Worm (Caenorhabditis elegans): ENCODE data around the gene srab-20.
A peak's percentile ranks its signal among the peaks of the same experiment; 100 is the strongest.

The srab-20 gene

DNA sequence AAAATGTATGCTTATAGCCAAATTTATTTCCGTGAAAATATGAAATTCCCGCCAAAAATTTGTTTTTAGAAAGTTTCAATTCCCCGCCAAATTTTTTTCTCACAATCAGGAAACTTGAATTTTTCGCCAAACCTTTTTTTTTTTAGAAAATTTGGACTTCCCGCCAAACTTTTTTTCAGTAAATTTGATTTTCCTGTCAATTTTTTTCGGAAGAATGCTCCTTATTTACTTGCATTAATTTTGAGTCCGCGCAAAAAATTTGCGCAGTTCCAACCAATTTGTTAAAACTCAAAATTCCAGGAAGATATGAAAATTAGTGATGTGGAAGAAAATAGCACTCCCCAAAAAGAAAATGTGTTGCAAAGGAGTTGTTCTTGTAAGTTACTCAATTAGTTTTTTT, 31.1 kb downstream of the srab-20 start, which contains the start of gene slc-28.2:
slc-28.2 (plus strand) TSS at position 301 of the 400 bp plus-strand sequence.
- no peak for TF ChIP-seq sea-2 (GFP tag; optimal IDR thresholded peaks at IDR 0.05)

- TF ChIP-seq aly-2 (tag; optimal IDR thresholded peaks at IDR 0.05) (no peak), nhr-12 (tag; optimal IDR thresholded peaks at IDR 0.05) (no peak), lsy-12 (tag; optimal IDR thresholded peaks at IDR 0.05) (no peak), sea-2 (GFP tag; optimal IDR thresholded peaks at IDR 0.05) (no peak), egl-27 (tag; optimal IDR thresholded peaks at IDR 0.05) (no peak), fos-1 (tag; optimal IDR thresholded peaks at IDR 0.05) (no peak), zag-1 (tag; optimal IDR thresholded peaks at IDR 0.05) (no peak), elt-1 (tag; optimal IDR thresholded peaks at IDR 0.05) (no peak), ceh-16 (tag; optimal IDR thresholded peaks at IDR 0.05) (no peak)
These were observed 34.7 kb downstream of the srab-20 start, which contains the start of gene slc-28.1 for ce11 chrV:3463514-3463913. Gene slc-28.1, plus strand, starts transcription at chrV:3463814.

DNA sequence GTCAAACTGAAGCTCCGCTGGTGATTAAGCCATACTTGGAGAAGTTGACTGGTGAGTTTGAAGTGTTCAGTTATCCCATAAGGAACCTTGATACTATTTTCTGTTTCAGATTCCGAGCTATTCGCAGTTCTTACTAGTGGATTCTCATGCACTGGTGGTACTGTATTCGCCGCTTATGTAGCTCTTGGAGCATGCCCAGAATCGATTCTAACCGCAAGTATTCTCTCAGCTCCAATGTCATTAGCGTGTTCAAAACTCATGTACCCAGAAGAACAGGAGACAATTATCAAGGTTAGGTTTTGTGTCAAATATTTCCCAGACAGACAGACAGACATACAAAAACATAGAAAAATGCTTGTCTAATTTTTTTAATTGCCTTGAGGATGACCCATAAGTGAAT, 36.1 kb downstream of the srab-20 start:
- TF ChIP-seq aly-2 (tag; optimal IDR thresholded peaks at IDR 0.05) (no peak), nhr-25 (tag; optimal IDR thresholded peaks at IDR 0.05) (no peak), elt-2 (tag; optimal IDR thresholded peaks at IDR 0.05) (no peak), sea-2 (GFP tag; optimal IDR thresholded peaks at IDR 0.05) (no peak), ceh-9 (tag; optimal IDR thresholded peaks at IDR 0.05) (no peak), lin-39 (tag; optimal IDR thresholded peaks at IDR 0.05) (no peak), snpc-4 (tag; optimal IDR thresholded peaks at IDR 0.05) (no peak), fos-1 (tag; optimal IDR thresholded peaks at IDR 0.05) (no peak)

ce11 chrV:3468436-3468835, 39.6 kb downstream of the srab-20 start, which contains the start of gene gst-33:
Gene gst-33, minus strand, starts transcription at chrV:3468562.
- TF ChIP-seq lin-15B (tag; optimal IDR thresholded peaks at IDR 0.05), result no peak
- no peak for TF ChIP-seq mml-1 (tag; optimal IDR thresholded peaks at IDR 0.05)
- TF ChIP-seq ceh-28 (tag; optimal IDR thresholded peaks at IDR 0.05), result peak; percentile 4
- peak; percentile 67 for TF ChIP-seq pqm-1 (tag; optimal IDR thresholded peaks at IDR 0.05)
- peak; percentile 63 for TF ChIP-seq elt-2 (tag; optimal IDR thresholded peaks at IDR 0.05)
- no peak for TF ChIP-seq snpc-4 (tag; optimal IDR thresholded peaks at IDR 0.05)
- TF ChIP-seq nhr-43 (tag; optimal IDR thresholded peaks at IDR 0.05; ENCODE audit: poor library complexity, severe bottlenecking), result peak; percentile 18

- TF ChIP-seq elt-3 (tag; optimal IDR thresholded peaks at IDR 0.05) (no peak), fos-1 (tag; optimal IDR thresholded peaks at IDR 0.05) (no peak), eor-1 (tag; optimal IDR thresholded peaks at IDR 0.05) (no peak), hmg-11 (tag; optimal IDR thresholded peaks at IDR 0.05) (no peak), R02D3.7 (tag; optimal IDR thresholded peaks at IDR 0.05) (no peak), elt-2 (tag; optimal IDR thresholded peaks at IDR 0.05) (no peak), aly-2 (tag; optimal IDR thresholded peaks at IDR 0.05) (no peak), lin-15B (tag; optimal IDR thresholded peaks at IDR 0.05) (no peak), ztf-4 (tag; optimal IDR thresholded peaks at IDR 0.05) (no peak), skn-1 (tag; optimal IDR thresholded peaks at IDR 0.05) (no peak), fkh-10 (GFP tag; optimal IDR thresholded peaks at IDR 0.05) (no peak), ZK546.5 (tag; optimal IDR thresholded peaks at IDR 0.05) (no peak), snpc-4 (tag; optimal IDR thresholded peaks at IDR 0.05) (no peak), egl-5 (tag; optimal IDR thresholded peaks at IDR 0.05) (no peak), tbx-2 (tag; optimal IDR thresholded peaks at IDR 0.05) (no peak)
These were observed 42.0 kb downstream of the srab-20 start, which contains the start of gene srbc-29 for ce11 chrV:3470782-3471181. Gene srbc-29, minus strand, starts transcription at chrV:3470882.

DNA sequence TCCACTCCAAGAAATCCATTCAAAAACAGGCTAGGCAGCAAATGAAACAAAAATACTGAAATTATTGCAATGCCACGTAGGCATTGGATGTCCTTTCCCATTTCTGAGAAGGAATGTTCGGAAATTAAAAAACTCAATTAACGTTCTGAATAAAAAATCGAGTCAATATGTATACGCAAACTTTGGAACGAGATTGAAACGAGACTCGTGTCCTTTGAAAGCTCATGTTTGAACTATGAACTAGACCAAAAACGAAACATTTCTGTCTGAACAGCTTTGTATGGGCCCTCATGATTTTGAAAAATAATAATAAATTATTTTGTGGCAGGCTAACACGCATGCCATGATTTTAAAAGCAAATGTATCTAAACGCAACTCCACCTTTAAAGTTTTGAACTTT, 46.2 kb downstream of the srab-20 start, which contains the start of gene oac-2:
oac-2 (minus strand) TSS at position 101 of the 400 bp plus-strand sequence.
- TF ChIP-seq nhr-12 (tag; optimal IDR thresholded peaks at IDR 0.05) (no peak), skn-1 (tag; optimal IDR thresholded peaks at IDR 0.05) (no peak), nhr-77 (tag; optimal IDR thresholded peaks at IDR 0.05) (no peak), unc-62 (GFP tag; optimal IDR thresholded peaks at IDR 0.05) (no peak), nhr-23 (tag; optimal IDR thresholded peaks at IDR 0.05) (no peak), ZK546.5 (tag; optimal IDR thresholded peaks at IDR 0.05) (no peak), jun-1 (tag; optimal IDR thresholded peaks at IDR 0.05) (no peak), zag-1 (tag; optimal IDR thresholded peaks at IDR 0.05) (no peak), pha-4 (tag; optimal IDR thresholded peaks at IDR 0.05) (no peak), fkh-10 (GFP tag; optimal IDR thresholded peaks at IDR 0.05) (no peak), nhr-25 (tag; optimal IDR thresholded peaks at IDR 0.05) (no peak), lsy-12 (tag; optimal IDR thresholded peaks at IDR 0.05) (no peak), tbx-2 (tag; optimal IDR thresholded peaks at IDR 0.05) (no peak), sea-2 (GFP tag; optimal IDR thresholded peaks at IDR 0.05) (no peak), nhr-11 (tag; optimal IDR thresholded peaks at IDR 0.05) (no peak), unc-39 (tag; optimal IDR thresholded peaks at IDR 0.05) (no peak)

All from whole organism, L3 larva.